Fruit fly (Drosophila melanogaster) whole organism, adult: ENCODE results near the gene Or83a.

Source experiments
- CG11617 ChIP-seq: fragments of 200-800 bp; sonication (Bioruptor generic); optimal IDR thresholded peaks from 2 replicates; lab custom pipeline; 2017; ENCODE audit warnings: mild to moderate bottlenecking, missing biosample characterization, missing genetic modification reagents, missing genetic modification characterization
- CG12768 ChIP-seq: fragments of 200-800 bp; sonication (Bioruptor generic); optimal IDR thresholded peaks from 2 replicates; lab custom pipeline; 2017; ENCODE audit warnings: missing biosample characterization, missing genetic modification characterization, mild to moderate bottlenecking, moderate library complexity, missing genetic modification reagents
- CG1620 ChIP-seq: fragments of 200-800 bp; sonication (Bioruptor generic); optimal IDR thresholded peaks from 2 replicates; lab custom pipeline; 2016; ENCODE audit warnings: missing biosample characterization, missing genetic modification characterization
- CG33017 ChIP-seq: fragments of 200-800 bp; sonication (Bioruptor generic); optimal IDR thresholded peaks from 2 replicates; lab custom pipeline; 2018; ENCODE audit warnings: missing biosample characterization, mild to moderate bottlenecking, missing genetic modification characterization, moderate library complexity
- Clk ChIP-seq: fragments of 200-800 bp; sonication (Bioruptor generic); optimal IDR thresholded peaks from 2 replicates; lab custom pipeline; 2017; ENCODE audit warnings: missing biosample characterization, missing genetic modification characterization
- Mnt ChIP-seq: fragments of 200-800 bp; sonication (Bioruptor generic); optimal IDR thresholded peaks from 2 replicates; lab custom pipeline; 2016; ENCODE audit warnings: missing biosample characterization, mild to moderate bottlenecking, missing genetic modification characterization
- bab1 ChIP-seq: fragments of 200-800 bp; sonication (Bioruptor generic); optimal IDR thresholded peaks from 3 replicates; lab custom pipeline; 2019; ENCODE audit warnings: missing biosample characterization, mild to moderate bottlenecking, missing genetic modification characterization, moderate library complexity
- kay ChIP-seq: fragments of 200-800 bp; sonication (Bioruptor generic); peaks from one replicate; lab custom pipeline; 2016; ENCODE audit warnings: missing biosample characterization, missing genetic modification characterization, borderline replicate concordance
- pad ChIP-seq: fragments of 200-800 bp; sonication (Bioruptor generic); optimal IDR thresholded peaks from 3 replicates; lab custom pipeline; 2017; ENCODE audit warnings: missing biosample characterization, missing genetic modification characterization, mild to moderate bottlenecking, moderate library complexity, missing genetic modification reagents

dm6 chr3R:5363412-5363811 is 35.6 kb downstream of the Or83a start:
- TF ChIP-seq CG33017: no peak
- no peak for TF ChIP-seq Clk (GFP tag; lab: Kevin White, UChicago)
- TF ChIP-seq CG11617 (GFP tag; lab: Kevin White, UChicago): no peak
- no peak for TF ChIP-seq CG1620 (GFP tag; lab: Kevin White, UChicago)
- TF ChIP-seq CG12768 (GFP tag; lab: Kevin White, UChicago): no peak
- no peak for TF ChIP-seq kay (GFP tag; lab: Kevin White, UChicago)
- no peak for TF ChIP-seq pad (GFP tag; lab: Kevin White, UChicago)
- no peak for TF ChIP-seq bab1 (GFP tag; lab: Kevin White, UChicago)
- no peak for TF ChIP-seq Mnt (GFP tag; lab: Kevin White, UChicago)
